Worm (Caenorhabditis elegans): ENCODE data around the gene Y59C2A.2.

The Y59C2A.2 gene

ce11 chrII:2204077-2204476, at the start of gene Y59C2A.2:
TSS of gene Y59C2A.2 (minus strand) at chrII:2204137.
- TF ChIP-seq snpc-1.2 (GFP tag; IDR thresholded peaks at IDR 0.05): no peak
- TF ChIP-seq lin-38 (GFP tag; IDR thresholded peaks at IDR 0.05): peak; percentile 92
- TF ChIP-seq T26A8.4 (GFP tag; IDR thresholded peaks at IDR 0.05): no peak
- TF ChIP-seq lin-1 (GFP tag; IDR thresholded peaks at IDR 0.05): no peak
- peak in 1 of 2 experiments; percentile 67 for TF ChIP-seq lsy-2 (tag; optimal IDR thresholded peaks at IDR 0.05)
- TF ChIP-seq daf-19 (GFP tag; conservative IDR thresholded peaks at IDR 0.05): no peak
- TF ChIP-seq aly-2 (tag; optimal IDR thresholded peaks at IDR 0.05): no peak
- no peak for TF ChIP-seq set-16 (GFP tag; IDR thresholded peaks at IDR 0.05)
- no peak for TF ChIP-seq sdz-12 (GFP tag; optimal IDR thresholded peaks at IDR 0.05)
- TF ChIP-seq pqm-1 (tag; optimal IDR thresholded peaks at IDR 0.05): no peak
- TF ChIP-seq mep-1 (tag; optimal IDR thresholded peaks at IDR 0.05): no peak
- peak; percentile 49 for TF ChIP-seq aha-1 (tag)
- TF ChIP-seq zfp-3 (GFP tag; conservative IDR thresholded peaks at IDR 0.05): no peak
- no peak for TF ChIP-seq nhr-77 (tag; optimal IDR thresholded peaks at IDR 0.05)
- TF ChIP-seq lin-13 (GFP tag; optimal IDR thresholded peaks at IDR 0.05): peak; percentile 11
- TF ChIP-seq mes-2 (tag; optimal IDR thresholded peaks at IDR 0.05; ENCODE audit: poor library complexity, severe bottlenecking): peak; percentile 70
- peak; percentile 87 for TF ChIP-seq dpl-1 (GFP tag; optimal IDR thresholded peaks at IDR 0.05)
- no peak for TF ChIP-seq Y5F2A.4 (GFP tag; optimal IDR thresholded peaks at IDR 0.05)
- TF ChIP-seq fkh-10 (GFP tag; optimal IDR thresholded peaks at IDR 0.05): peak; percentile 4
- TF ChIP-seq ces-1 (GFP tag; optimal IDR thresholded peaks at IDR 0.05): no peak
- peak; percentile 22 for TF ChIP-seq hlh-30 (tag; optimal IDR thresholded peaks at IDR 0.05; ENCODE audit: insufficient read depth)

DNA sequence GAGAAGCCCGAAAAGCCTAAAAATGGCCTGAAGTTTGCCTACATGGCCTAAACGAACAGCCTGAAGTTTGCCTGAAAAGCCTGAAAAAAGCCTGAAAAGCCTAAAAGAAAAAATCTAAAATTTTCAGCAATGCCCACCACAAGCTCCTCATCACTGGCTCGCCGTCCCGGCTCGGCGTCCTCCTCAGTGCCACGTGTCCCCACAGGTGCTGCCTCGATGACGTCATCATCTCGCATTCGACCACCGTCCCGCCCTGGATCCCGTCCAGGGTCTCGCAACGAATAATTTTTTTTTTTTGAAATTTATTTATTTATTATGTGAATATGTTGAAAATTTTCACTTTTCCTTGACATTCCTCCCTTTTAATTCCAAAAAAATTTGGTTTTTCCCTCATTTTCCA, 49.7 kb upstream of the Y59C2A.2 start:
- TF ChIP-seq lir-3 (tag; optimal IDR thresholded peaks at IDR 0.05) (no peak), set-16 (GFP tag; IDR thresholded peaks at IDR 0.05) (peak; percentile 67), D1046.2 (GFP tag; IDR thresholded peaks at IDR 0.05) (0 out of 2 replicates have a peak, but pooled peaks have one; percentile 27), saeg-2 (GFP tag; IDR thresholded peaks at IDR 0.05) (no peak)

ce11 chrII:2251617-2252016, 47.7 kb upstream of the Y59C2A.2 start:
- TF ChIP-seq daf-16 (GFP tag; optimal IDR thresholded peaks at IDR 0.05) (no peak), daf-16 (tag; optimal IDR thresholded peaks at IDR 0.05) (no peak), zfp-3 (GFP tag; conservative IDR thresholded peaks at IDR 0.05) (no peak), set-16 (GFP tag; IDR thresholded peaks at IDR 0.05) (peak; percentile 96)

ce11 chrII:2243342-2243741, 39.4 kb upstream of the Y59C2A.2 start, which contains the start of gene F54A3.2:
TSS of gene F54A3.2 (plus strand) at chrII:2243642.
- TF ChIP-seq lsy-2 (tag; optimal IDR thresholded peaks at IDR 0.05): no peak
- TF ChIP-seq lin-29 (GFP tag; IDR thresholded peaks at IDR 0.05): no peak
- TF ChIP-seq snpc-4 (tag; optimal IDR thresholded peaks at IDR 0.05): no peak
- TF ChIP-seq R02D3.7 (tag; optimal IDR thresholded peaks at IDR 0.05): no peak
- TF ChIP-seq spr-3 (GFP tag; optimal IDR thresholded peaks at IDR 0.05): no peak
- TF ChIP-seq lin-15B (tag; optimal IDR thresholded peaks at IDR 0.05): no peak
- no peak for TF ChIP-seq ceh-44 (GFP tag; IDR thresholded peaks at IDR 0.05)
- no peak for TF ChIP-seq F10B5.3 (tag; optimal IDR thresholded peaks at IDR 0.05)
- TF ChIP-seq ces-1 (GFP tag; optimal IDR thresholded peaks at IDR 0.05): no peak
- TF ChIP-seq snpc-1.2 (GFP tag; IDR thresholded peaks at IDR 0.05): no peak
- TF ChIP-seq spr-1 (tag; optimal IDR thresholded peaks at IDR 0.05): no peak
- TF ChIP-seq Y105C5A.15 (GFP tag; IDR thresholded peaks at IDR 0.05): no peak
- no peak for TF ChIP-seq mdt-29 (GFP tag; IDR thresholded peaks at IDR 0.05)
- no peak for TF ChIP-seq nhr-48 (tag; optimal IDR thresholded peaks at IDR 0.05)
- no peak for TF ChIP-seq egl-43 (GFP tag; IDR thresholded peaks at IDR 0.05)
- TF ChIP-seq tra-1 (GFP tag; IDR thresholded peaks at IDR 0.05): no peak
- TF ChIP-seq php-3 (GFP tag; IDR thresholded peaks at IDR 0.05): no peak
- no peak for TF ChIP-seq zag-1 (tag; optimal IDR thresholded peaks at IDR 0.05)
